Worm (Caenorhabditis elegans) whole organism, early embryonic: ENCODE data around the gene F32D8.4.

ENCODE experiments used
- B0310.2 ChIP-seq: sonication (generic microtip); optimal IDR thresholded peaks from 2 replicates; lab custom pipeline; 2016; ENCODE audit warnings: mild to moderate bottlenecking, missing genetic modification characterization, missing compliant biosample characterization
- F13C5.2 ChIP-seq: sonication (generic microtip); optimal IDR thresholded peaks from 2 replicates; lab custom pipeline; 2017; ENCODE audit warnings: mild to moderate bottlenecking, missing genetic modification characterization, inconsistent platforms, missing compliant biosample characterization
- aly-1 ChIP-seq: sonication (generic microtip); optimal IDR thresholded peaks from 2 replicates; lab custom pipeline; 2016; ENCODE audit warnings: missing genetic modification characterization, missing compliant biosample characterization
- ama-1 ChIP-seq: fragments of 150-350 bp; optimal IDR thresholded peaks from 2 replicates; lab custom pipeline; 2014
- ceh-13 ChIP-seq: fragments of 200-800 bp; sonication (Bioruptor generic); optimal IDR thresholded peaks from 2 replicates; lab custom pipeline; 2018; ENCODE audit warnings: mild to moderate bottlenecking, missing genetic modification characterization, missing compliant biosample characterization
- ceh-36 ChIP-seq: sonication (generic microtip); optimal IDR thresholded peaks from 2 replicates; lab custom pipeline; 2016; ENCODE audit warnings: missing genetic modification characterization, inconsistent platforms, missing compliant biosample characterization
- ets-7 ChIP-seq: sonication (generic microtip); optimal IDR thresholded peaks from 2 replicates; lab custom pipeline; 2016; ENCODE audit warnings: missing genotype, missing genetic modification characterization, missing compliant biosample characterization
- flt-1 ChIP-seq: fragments of 200-800 bp; sonication (Bioruptor generic); IDR thresholded peaks from 2 replicates; pipeline ENCODE4 v1.3.6; 2022; ENCODE audit warnings: missing genetic modification characterization, missing compliant biosample characterization
- hmbx-1 ChIP-seq: sonication (generic microtip); optimal IDR thresholded peaks from 2 replicates; lab custom pipeline; 2016; ENCODE audit warnings: mild to moderate bottlenecking, missing genetic modification characterization, missing compliant biosample characterization
- hmg-4 ChIP-seq: fragments of 200-800 bp; sonication (Bioruptor generic); optimal IDR thresholded peaks from 2 replicates; lab custom pipeline; 2018; ENCODE audit warnings: mild to moderate bottlenecking, missing genetic modification characterization, missing compliant biosample characterization
- hnd-1 ChIP-seq: sonication (generic microtip); optimal IDR thresholded peaks from 2 replicates; lab custom pipeline; 2016; ENCODE audit warnings: missing genetic modification characterization, missing compliant biosample characterization
- pes-1 ChIP-seq: fragments of 200-800 bp; sonication (Bioruptor generic); IDR thresholded peaks from 2 replicates; pipeline ENCODE4 v1.3.6; 2022; ENCODE audit warnings: missing genetic modification reagents, missing genetic modification characterization, missing compliant biosample characterization
- scrt-1 ChIP-seq: fragments of 200-800 bp; sonication (Bioruptor generic); IDR thresholded peaks from 2 replicates; pipeline ENCODE4 v1.3.6; 2022; ENCODE audit warnings: missing genetic modification characterization, missing compliant biosample characterization
- sea-1 ChIP-seq: fragments of 200-800 bp; sonication (Bioruptor generic); conservative IDR thresholded peaks from 2 replicates; pipeline ENCODE4 v1.3.6; 2022; ENCODE audit warnings: missing genetic modification characterization, missing compliant biosample characterization
- tbx-11 ChIP-seq: fragments of 200-800 bp; sonication (Bioruptor generic); IDR thresholded peaks from 2 replicates; pipeline ENCODE4 v1.3.6; 2022; ENCODE audit warnings: missing genetic modification characterization, missing compliant biosample characterization
- tbx-37 ChIP-seq: fragments of 200-800 bp; sonication (Bioruptor generic); conservative IDR thresholded peaks from 2 replicates; pipeline ENCODE4 v1.3.6; 2022; ENCODE audit warnings: missing genetic modification reagents, missing genetic modification characterization, missing compliant biosample characterization
- tra-4 ChIP-seq: sonication (generic microtip); optimal IDR thresholded peaks from 2 replicates; lab custom pipeline; 2017; ENCODE audit warnings: missing genetic modification characterization, missing compliant biosample characterization

Gene F32D8.4

ce11 chrV:10861611-10862262, 31.6 kb downstream of the F32D8.4 start:
- TF ChIP-seq hmg-4 (no peak), aly-1 (tag; lab: Kevin White, UChicago) (no peak), ets-7 (tag; lab: Kevin White, UChicago) (no peak), hnd-1 (tag; lab: Kevin White, UChicago) (no peak), ceh-13 (GFP tag; lab: Kevin White, UChicago) (no peak), tbx-37 (GFP tag; lab: Robert Waterston, UW) (no peak), hmbx-1 (tag; lab: Kevin White, UChicago) (no peak), ama-1 (lab: Kevin White, UChicago) (no peak), pes-1 (GFP tag; lab: Robert Waterston, UW) (no peak), scrt-1 (no peak), B0310.2 (tag; lab: Kevin White, UChicago) (no peak), sea-1 (GFP tag; lab: Robert Waterston, UW) (no peak), F13C5.2 (tag; lab: Kevin White, UChicago) (no peak), ceh-36 (no peak), tbx-11 (GFP tag; lab: Robert Waterston, UW) (no peak), tra-4 (tag; lab: Kevin White, UChicago) (no peak), flt-1 (GFP tag; lab: Robert Waterston, UW) (no peak)

DNA sequence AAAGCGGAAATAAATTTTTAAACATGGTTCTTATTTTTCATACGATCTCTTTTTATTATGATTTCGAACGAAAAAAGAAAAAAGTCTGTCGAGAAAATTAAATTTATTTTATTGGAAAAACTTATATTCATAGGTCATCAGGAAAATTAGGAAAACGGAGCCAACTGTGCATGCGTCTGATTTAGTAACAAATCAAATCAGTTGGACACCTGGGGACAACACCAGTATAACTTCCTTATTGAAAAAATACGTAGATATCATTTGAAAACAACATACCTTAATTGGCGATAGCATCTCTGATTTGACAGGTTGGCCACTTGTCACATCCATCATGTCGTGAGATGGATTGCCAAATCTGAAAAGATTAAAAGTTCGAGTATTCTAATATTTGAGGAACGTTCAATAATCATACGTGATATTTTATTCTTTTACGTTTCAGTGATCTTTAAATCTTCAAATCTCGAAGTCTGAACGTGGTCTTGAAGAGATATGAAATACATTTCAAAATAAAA, 32.8 kb downstream of the F32D8.4 start:
- TF ChIP-seq flt-1 (GFP tag; lab: Robert Waterston, UW) (no peak), tbx-11 (GFP tag; lab: Robert Waterston, UW) (no peak), B0310.2 (tag; lab: Kevin White, UChicago) (no peak), hnd-1 (tag; lab: Kevin White, UChicago) (no peak), tra-4 (tag; lab: Kevin White, UChicago) (no peak), aly-1 (tag; lab: Kevin White, UChicago) (no peak), scrt-1 (no peak), ama-1 (lab: Kevin White, UChicago) (no peak), ceh-13 (GFP tag; lab: Kevin White, UChicago) (no peak), ets-7 (tag; lab: Kevin White, UChicago) (no peak), sea-1 (GFP tag; lab: Robert Waterston, UW) (no peak), tbx-37 (GFP tag; lab: Robert Waterston, UW) (no peak), ceh-36 (no peak), hmbx-1 (tag; lab: Kevin White, UChicago) (no peak), hmg-4 (no peak), pes-1 (GFP tag; lab: Robert Waterston, UW) (no peak), F13C5.2 (tag; lab: Kevin White, UChicago) (no peak)

DNA sequence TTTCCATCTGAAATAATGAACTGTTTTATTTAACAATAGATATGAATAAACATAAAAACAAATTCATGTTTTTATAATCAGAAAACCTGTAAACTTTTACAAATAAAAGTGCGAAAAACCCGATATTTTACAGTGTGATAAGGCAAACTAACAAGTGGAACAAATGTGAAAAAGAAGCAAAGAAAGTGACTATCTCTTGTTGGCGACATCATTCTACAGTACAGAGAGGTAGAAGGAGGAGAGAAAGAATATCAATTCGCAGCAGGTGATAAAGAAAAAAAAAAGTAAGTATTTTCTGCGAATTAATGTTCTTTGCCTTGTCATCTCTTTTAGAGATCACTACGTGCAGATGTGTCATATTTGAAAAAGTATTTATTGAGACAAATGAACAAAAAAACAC, 33.6 kb downstream of the F32D8.4 start:
- TF ChIP-seq ceh-36 = no peak
- no peak for TF ChIP-seq hnd-1 (tag; lab: Kevin White, UChicago)
- TF ChIP-seq hmg-4 = no peak
- TF ChIP-seq ets-7 (tag; lab: Kevin White, UChicago) = no peak
- TF ChIP-seq scrt-1 = no peak
- no peak for TF ChIP-seq sea-1 (GFP tag; lab: Robert Waterston, UW)
- no peak for TF ChIP-seq tra-4 (tag; lab: Kevin White, UChicago)
- TF ChIP-seq B0310.2 (tag; lab: Kevin White, UChicago) = no peak
- no peak for TF ChIP-seq pes-1 (GFP tag; lab: Robert Waterston, UW)
- TF ChIP-seq tbx-37 (GFP tag; lab: Robert Waterston, UW) = no peak
- no peak for TF ChIP-seq tbx-11 (GFP tag; lab: Robert Waterston, UW)
- TF ChIP-seq ceh-13 (GFP tag; lab: Kevin White, UChicago) = no peak
- TF ChIP-seq flt-1 (GFP tag; lab: Robert Waterston, UW) = no peak
- TF ChIP-seq ama-1 (lab: Kevin White, UChicago) = no peak
- TF ChIP-seq hmbx-1 (tag; lab: Kevin White, UChicago) = no peak
- TF ChIP-seq F13C5.2 (tag; lab: Kevin White, UChicago) = no peak
- no peak for TF ChIP-seq aly-1 (tag; lab: Kevin White, UChicago)

ce11 chrV:10859048-10859637, 34.2 kb downstream of the F32D8.4 start:
- TF ChIP-seq ets-7 (tag; lab: Kevin White, UChicago) = no peak
- no peak for TF ChIP-seq scrt-1
- TF ChIP-seq hnd-1 (tag; lab: Kevin White, UChicago) = no peak
- TF ChIP-seq F13C5.2 (tag; lab: Kevin White, UChicago) = no peak
- TF ChIP-seq ama-1 (lab: Kevin White, UChicago) = no peak

- TF ChIP-seq hmg-4 (peak; percentile 37), sea-1 (GFP tag; lab: Robert Waterston, UW) (no peak)
Observed at ce11 chrV:10858340-10858739, 35.0 kb downstream of the F32D8.4 start.

DNA sequence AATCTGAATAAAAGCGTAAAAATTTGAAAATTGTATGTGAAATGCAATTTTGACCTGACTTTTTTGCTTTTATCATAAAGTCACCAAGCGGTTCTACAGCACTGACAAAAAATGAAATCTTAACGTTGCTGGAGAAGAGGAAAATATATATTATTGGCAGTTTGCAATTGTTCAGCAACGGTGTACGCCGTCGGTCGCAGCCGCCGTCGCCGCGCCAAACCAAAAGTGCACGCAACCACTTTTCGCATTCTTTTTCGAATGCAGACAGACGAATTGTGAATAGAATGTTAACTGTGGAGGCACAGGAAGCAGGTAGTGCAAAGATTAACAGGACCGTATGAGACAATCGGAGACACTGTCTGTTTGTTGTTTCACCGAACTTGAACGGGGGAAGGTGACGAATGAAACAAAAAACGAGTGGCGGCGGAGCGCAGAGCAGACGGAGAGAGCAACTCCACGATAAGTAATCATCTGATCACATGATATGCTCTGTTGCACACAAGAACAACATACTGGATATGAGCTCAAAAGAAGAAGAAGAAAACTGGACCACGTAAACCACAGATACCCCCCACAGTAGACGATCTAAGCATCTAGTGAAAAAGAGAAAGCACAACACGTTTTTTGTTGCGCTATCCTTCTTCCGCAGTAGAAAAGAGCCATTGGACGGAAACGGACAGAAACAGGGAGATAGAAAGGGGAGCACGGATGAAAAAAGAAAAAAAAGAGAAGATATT, 36.3 kb downstream of the F32D8.4 start:
- TF ChIP-seq ceh-36 (no peak), sea-1 (GFP tag; lab: Robert Waterston, UW) (no peak), F13C5.2 (tag; lab: Kevin White, UChicago) (no peak), pes-1 (GFP tag; lab: Robert Waterston, UW) (no peak), flt-1 (GFP tag; lab: Robert Waterston, UW) (no peak), hnd-1 (tag; lab: Kevin White, UChicago) (no peak), hmg-4 (no peak), aly-1 (tag; lab: Kevin White, UChicago) (no peak), ama-1 (lab: Kevin White, UChicago) (no peak)
